Fruit fly (Drosophila melanogaster): ENCODE measurements around the gene mRpL12.

dm6 chr3L:8997686-8998239, 41.2 kb downstream of the mRpL12 start, which contains the start of the genes smg and CG5087:
- no peak for TF ChIP-seq h (optimal IDR thresholded peaks at IDR 0.05)
- TF ChIP-seq psq (optimal IDR thresholded peaks at IDR 0.05): no peak

All from Kc167 (cell line).